Fruit fly (Drosophila melanogaster) whole organism, embryonic: Measurements from ENCODE around the gene CG13634.

Experiments
- Atf3 ChIP-seq: fragments of 200-800 bp; sonication (Bioruptor generic); optimal IDR thresholded peaks from 3 replicates; lab custom pipeline; 2016; ENCODE audit warnings: missing biosample characterization, missing genetic modification characterization
- BEAF-32 ChIP-seq: fragments of 200-800 bp; sonication (Bioruptor generic); optimal IDR thresholded peaks from 3 replicates; lab custom pipeline; 2017; ENCODE audit warnings: missing biosample characterization, missing genetic modification characterization, mild to moderate bottlenecking, moderate library complexity, missing genetic modification reagents
- Blimp-1 ChIP-seq: fragments of 200-800 bp; sonication (Bioruptor generic); optimal IDR thresholded peaks from 3 replicates; lab custom pipeline; 2018; ENCODE audit warnings: missing biosample characterization, missing genetic modification characterization, mild to moderate bottlenecking, moderate library complexity, missing genetic modification reagents
- CG10209 ChIP-seq: fragments of 200-800 bp; sonication (Bioruptor generic); optimal IDR thresholded peaks from 3 replicates; lab custom pipeline; 2017; ENCODE audit warnings: missing biosample characterization, mild to moderate bottlenecking, missing genetic modification characterization, missing genetic modification reagents
- CG1024 ChIP-seq: fragments of 200-800 bp; sonication (Bioruptor generic); IDR thresholded peaks from 2 replicates; pipeline ENCODE4 v1.3.6; 2022; ENCODE audit warnings: missing biosample characterization, missing genetic modification characterization
- CG10654 ChIP-seq: fragments of 200-800 bp; sonication (Bioruptor generic); optimal IDR thresholded peaks from 2 replicates; lab custom pipeline; 2016; ENCODE audit warnings: missing biosample characterization, missing genetic modification characterization
- CG12744 ChIP-seq: fragments of 200-800 bp; sonication (Bioruptor generic); optimal IDR thresholded peaks from 2 replicates; lab custom pipeline; 2016; ENCODE audit warnings: missing biosample characterization, missing genetic modification characterization
- CG12769 ChIP-seq: fragments of 200-800 bp; sonication (Bioruptor generic); optimal IDR thresholded peaks from 2 replicates; lab custom pipeline; 2019; ENCODE audit warnings: missing biosample characterization, mild to moderate bottlenecking, missing genetic modification characterization, moderate library complexity
- CG14441 ChIP-seq: fragments of 200-800 bp; sonication (Bioruptor generic); IDR thresholded peaks from 2 replicates; pipeline ENCODE4 v1.3.6; 2022; ENCODE audit warnings: missing biosample characterization, missing genetic modification characterization
- CG17385 ChIP-seq: fragments of 200-800 bp; sonication (Bioruptor generic); optimal IDR thresholded peaks from 3 replicates; lab custom pipeline; 2018; ENCODE audit warnings: missing biosample characterization, mild to moderate bottlenecking, missing genetic modification characterization
- CG17912 ChIP-seq: fragments of 200-800 bp; sonication (Bioruptor generic); optimal IDR thresholded peaks from 2 replicates; lab custom pipeline; 2018; ENCODE audit warnings: missing biosample characterization, mild to moderate bottlenecking, missing genetic modification characterization
- CG2889 ChIP-seq: fragments of 200-800 bp; sonication (Bioruptor generic); IDR thresholded peaks from 3 replicates; pipeline ENCODE4 v1.3.6; 2022; ENCODE audit warnings: missing biosample characterization, missing genetic modification characterization
- CG33557 ChIP-seq: fragments of 200-800 bp; sonication (Bioruptor generic); optimal IDR thresholded peaks from 2 replicates; lab custom pipeline; 2019; ENCODE audit warnings: missing biosample characterization, mild to moderate bottlenecking, missing genetic modification characterization, moderate library complexity
- CG3407 ChIP-seq: fragments of 200-800 bp; sonication (Bioruptor generic); optimal IDR thresholded peaks from 2 replicates; lab custom pipeline; 2018; ENCODE audit warnings: missing biosample characterization, mild to moderate bottlenecking, missing genetic modification characterization
- CG6254 ChIP-seq: fragments of 200-800 bp; sonication (Bioruptor generic); optimal IDR thresholded peaks from 3 replicates; lab custom pipeline; 2017; ENCODE audit warnings: mild to moderate bottlenecking, missing biosample characterization, missing genetic modification reagents, missing genetic modification characterization
- CG7372 ChIP-seq: fragments of 200-800 bp; sonication (Bioruptor generic); IDR thresholded peaks from 2 replicates; pipeline ENCODE4 v1.3.6; 2022; ENCODE audit warnings: missing biosample characterization, missing genetic modification characterization
- CG8281 ChIP-seq: fragments of 200-800 bp; sonication (Bioruptor generic); optimal IDR thresholded peaks from 2 replicates; lab custom pipeline; 2018; ENCODE audit warnings: missing biosample characterization, mild to moderate bottlenecking, missing genetic modification characterization, moderate library complexity
- CG8290 ChIP-seq, 3 experiments: fragments of 200-800 bp; sonication (Bioruptor generic); optimal IDR thresholded peaks; 2 replicates each; lab custom pipeline; 2016 to 2019; ENCODE audit warnings: missing biosample characterization in 3 of 3, missing genetic modification characterization in 3 of 3, mild to moderate bottlenecking in 2 of 3, moderate library complexity in 1 of 3
- CG9437 ChIP-seq: fragments of 200-800 bp; sonication (Bioruptor generic); optimal IDR thresholded peaks from 2 replicates; lab custom pipeline; 2018; ENCODE audit warnings: missing biosample characterization, mild to moderate bottlenecking, missing genetic modification characterization
- CHES-1-like ChIP-seq: fragments of 200-800 bp; sonication (Bioruptor generic); optimal IDR thresholded peaks from 2 replicates; lab custom pipeline; 2016; ENCODE audit warnings: missing biosample characterization, missing genetic modification characterization
- CrebB ChIP-seq: fragments of 200-800 bp; sonication (Bioruptor generic); optimal IDR thresholded peaks from 3 replicates; lab custom pipeline; 2018; ENCODE audit warnings: missing biosample characterization, mild to moderate bottlenecking, missing genetic modification characterization
- Deaf1 ChIP-seq: fragments of 200-800 bp; optimal IDR thresholded peaks from 3 replicates; lab custom pipeline; 2019; ENCODE audit warnings: missing biosample characterization, mild to moderate bottlenecking, missing genetic modification characterization, moderate library complexity
- Dip2 ChIP-seq: fragments of 200-800 bp; sonication (Bioruptor generic); IDR thresholded peaks from 2 replicates; pipeline ENCODE4 v1.3.6; 2022; ENCODE audit warnings: missing biosample characterization, missing genetic modification characterization
- Drgx ChIP-seq: fragments of 200-800 bp; sonication (Bioruptor generic); IDR thresholded peaks from 2 replicates; pipeline ENCODE4 v1.3.6; 2022; ENCODE audit warnings: missing biosample characterization, missing genetic modification characterization
- E2f2 ChIP-seq: fragments of 200-800 bp; sonication (Bioruptor generic); IDR thresholded peaks from 2 replicates; pipeline ENCODE4 v1.3.6; 2022; ENCODE audit warnings: missing biosample characterization, missing genetic modification characterization
- Fer3 ChIP-seq: fragments of 200-800 bp; sonication (Bioruptor generic); optimal IDR thresholded peaks from 2 replicates; lab custom pipeline; 2018; ENCODE audit warnings: missing biosample characterization, mild to moderate bottlenecking, missing genetic modification characterization, moderate library complexity
- Gsc ChIP-seq: fragments of 200-800 bp; sonication (Bioruptor generic); IDR thresholded peaks from 2 replicates; pipeline ENCODE4 v1.3.6; 2022; ENCODE audit warnings: missing biosample characterization, missing genetic modification characterization
- HHEX ChIP-seq: fragments of 200-800 bp; sonication (Bioruptor generic); optimal IDR thresholded peaks from 3 replicates; lab custom pipeline; 2017; ENCODE audit warnings: missing biosample characterization, mild to moderate bottlenecking, missing genetic modification characterization, missing genetic modification reagents
- Hsf ChIP-seq: fragments of 200-800 bp; sonication (Bioruptor generic); optimal IDR thresholded peaks from 3 replicates; lab custom pipeline; 2016; ENCODE audit warnings: missing biosample characterization, missing genetic modification characterization
- MTF-1 ChIP-seq: fragments of 200-800 bp; sonication (Bioruptor generic); optimal IDR thresholded peaks from 2 replicates; lab custom pipeline; 2018; ENCODE audit warnings: missing biosample characterization, mild to moderate bottlenecking, missing genetic modification characterization, borderline replicate concordance
- Med ChIP-seq: fragments of 200-800 bp; sonication (Bioruptor generic); peaks from one replicate; lab custom pipeline; 2016; ENCODE audit warnings: missing biosample characterization, missing genetic modification characterization, mild to moderate bottlenecking, inconsistent platforms, moderate library complexity
- Xbp1 ChIP-seq: fragments of 200-800 bp; sonication (Bioruptor generic); optimal IDR thresholded peaks from 3 replicates; lab custom pipeline; 2016; ENCODE audit warnings: missing biosample characterization, mild to moderate bottlenecking, missing genetic modification characterization
- ab ChIP-seq: fragments of 200-800 bp; sonication (Bioruptor generic); optimal IDR thresholded peaks from 2 replicates; lab custom pipeline; 2016; ENCODE audit warnings: missing biosample characterization, missing genetic modification characterization
- ap ChIP-seq: fragments of 200-800 bp; sonication (Bioruptor generic); IDR thresholded peaks from 2 replicates; pipeline ENCODE4 v1.3.6; 2022; ENCODE audit warnings: missing biosample characterization, missing genetic modification characterization
- ara ChIP-seq: fragments of 200-800 bp; sonication (Bioruptor generic); IDR thresholded peaks from 2 replicates; pipeline ENCODE4 v1.3.6; 2022; ENCODE audit warnings: missing biosample characterization, missing genetic modification characterization
- ato ChIP-seq: fragments of 200-800 bp; sonication (Bioruptor generic); IDR thresholded peaks from 2 replicates; pipeline ENCODE4 v1.3.6; 2022; ENCODE audit warnings: missing biosample characterization, missing genetic modification characterization; ENCODE audit not compliant: partially characterized antibody
- cato ChIP-seq: fragments of 200-800 bp; sonication (Bioruptor generic); optimal IDR thresholded peaks from 2 replicates; lab custom pipeline; 2016; ENCODE audit warnings: missing biosample characterization, missing genetic modification characterization, borderline replicate concordance
- eyg ChIP-seq: fragments of 200-800 bp; sonication (Bioruptor generic); optimal IDR thresholded peaks from 3 replicates; lab custom pipeline; 2016; ENCODE audit warnings: missing biosample characterization, missing genetic modification characterization
- ftz-f1 ChIP-seq: fragments of 200-800 bp; sonication (Bioruptor generic); optimal IDR thresholded peaks from 2 replicates; lab custom pipeline; 2016; ENCODE audit warnings: missing biosample characterization, missing genetic modification characterization
- grau ChIP-seq: fragments of 200-800 bp; optimal IDR thresholded peaks from 3 replicates; lab custom pipeline; 2019; ENCODE audit warnings: missing biosample characterization, mild to moderate bottlenecking, missing genetic modification characterization, moderate library complexity
- gsb ChIP-seq: fragments of 200-800 bp; sonication (Bioruptor generic); IDR thresholded peaks from 2 replicates; pipeline ENCODE4 v1.3.6; 2022; ENCODE audit warnings: missing biosample characterization, missing genetic modification characterization
- h ChIP-seq: fragments of >200 bp; optimal IDR thresholded peaks from 2 replicates; lab custom pipeline; 2017
- insv ChIP-seq, 2 experiments: fragments of 200-800 bp; sonication (Bioruptor generic); optimal IDR thresholded peaks; 3 replicates each; lab custom pipeline; 2016 to 2018; ENCODE audit warnings: missing biosample characterization in 2 of 2, missing genetic modification characterization in 2 of 2
- mld ChIP-seq: fragments of 200-800 bp; sonication (Bioruptor generic); IDR thresholded peaks from 3 replicates; pipeline ENCODE4 v1.3.6; 2022; ENCODE audit warnings: missing biosample characterization, missing genetic modification characterization; ENCODE audit not compliant: partially characterized antibody
- otp ChIP-seq: fragments of 200-800 bp; sonication (Bioruptor generic); IDR thresholded peaks from 3 replicates; pipeline ENCODE4, ENCODE4 v1.3.6; 2022; ENCODE audit warnings: missing biosample characterization, missing genetic modification characterization
- salm ChIP-seq: fragments of 200-800 bp; sonication (Bioruptor generic); optimal IDR thresholded peaks from 2 replicates; lab custom pipeline; 2018; ENCODE audit warnings: missing biosample characterization, mild to moderate bottlenecking, missing genetic modification characterization
- sug ChIP-seq: fragments of 200-800 bp; optimal IDR thresholded peaks from 2 replicates; lab custom pipeline; 2019; ENCODE audit warnings: missing biosample characterization, mild to moderate bottlenecking, missing genetic modification characterization, moderate library complexity
- tin ChIP-seq: fragments of 200-800 bp; sonication (Bioruptor generic); optimal IDR thresholded peaks from 3 replicates; lab custom pipeline; 2016; ENCODE audit warnings: missing biosample characterization, missing genetic modification characterization
- tna ChIP-seq: fragments of 200-800 bp; sonication (Bioruptor generic); IDR thresholded peaks from 2 replicates; pipeline ENCODE4 v1.3.6; 2022; ENCODE audit warnings: missing biosample characterization, missing genetic modification characterization; ENCODE audit not compliant: partially characterized antibody
- trem ChIP-seq: fragments of 200-800 bp; optimal IDR thresholded peaks from 3 replicates; lab custom pipeline; 2019; ENCODE audit warnings: missing biosample characterization, mild to moderate bottlenecking, missing genetic modification characterization, moderate library complexity
- tup ChIP-seq: fragments of 200-800 bp; sonication (Bioruptor generic); optimal IDR thresholded peaks from 2 replicates; lab custom pipeline; 2016; ENCODE audit warnings: missing biosample characterization, mild to moderate bottlenecking, missing genetic modification characterization, moderate library complexity

Gene CG13634

dm6 chr3R:24753561-24754027 lies 36.3 kb downstream of the CG13634 start, which contains the start of gene asp (continued):
- TF ChIP-seq CG17385 (GFP tag; lab: Kevin White, UChicago) (no peak), CG12769 (tag; lab: Kevin White, UChicago) (no peak), ap (no peak), CG33557 (GFP tag; lab: Kevin White, UChicago) (no peak), CG10209 (GFP tag; lab: Kevin White, UChicago) (no peak), ato (GFP tag; lab: Robert Waterston, UW) (peak; percentile 83), E2f2 (GFP tag; lab: Robert Waterston, UW) (peak; percentile 98), CG3407 (no peak), Xbp1 (GFP tag; lab: Kevin White, UChicago) (peak; percentile 48), Fer3 (tag; lab: Kevin White, UChicago) (no peak), CG6254 (GFP tag; lab: Kevin White, UChicago) (no peak), CG8281 (no peak), CG12744 (GFP tag; lab: Kevin White, UChicago) (no peak), CrebB (tag; lab: Kevin White, UChicago) (no peak), ab (no peak), CG10654 (no peak), salm (tag; lab: Kevin White, UChicago) (no peak), h (lab: Kevin White, UChicago) (no peak), grau (tag; lab: Kevin White, UChicago) (no peak), trem (peak; percentile 81), mld (GFP tag; lab: Robert Waterston, UW) (peak; percentile 78; the same call in 2 of the 3 replicates), otp (GFP tag; lab: Robert Waterston, UW) (no peak), CG9437 (no peak), eyg (GFP tag; lab: Kevin White, UChicago) (no peak), MTF-1 (GFP tag; lab: Kevin White, UChicago) (no peak), CG8290 (GFP tag; optimal IDR thresholded peaks at IDR 0.05; lab: Kevin White, UChicago) (no peak), CG8290 (tag; optimal IDR thresholded peaks at IDR 0.05; lab: Kevin White, UChicago) (no peak), CHES-1-like (GFP tag; lab: Kevin White, UChicago) (no peak), tup (GFP tag; lab: Kevin White, UChicago) (no peak), cato (GFP tag; lab: Kevin White, UChicago) (no peak), sug (tag; lab: Kevin White, UChicago) (no peak), gsb (GFP tag; lab: Robert Waterston, UW) (no peak), BEAF-32 (GFP tag; lab: Kevin White, UChicago) (peak; percentile 77), Drgx (GFP tag; lab: Robert Waterston, UW) (no peak), CG7372 (GFP tag; lab: Robert Waterston, UW) (no peak), Deaf1 (tag; lab: Kevin White, UChicago) (no peak), ftz-f1 (GFP tag; lab: Kevin White, UChicago) (no peak), Gsc (GFP tag; lab: Robert Waterston, UW) (no peak), CG1024 (GFP tag; lab: Robert Waterston, UW) (0 out of 2 replicates have a peak, but pooled peaks have one; percentile 14), tna (GFP tag; lab: Robert Waterston, UW) (peak; percentile 77; the same call in 1 of the 2 replicates), CG2889 (GFP tag; lab: Robert Waterston, UW) (no peak), Blimp-1 (GFP tag; lab: Kevin White, UChicago) (peak; percentile 35), Hsf (GFP tag; lab: Kevin White, UChicago) (no peak), ara (GFP tag; lab: Robert Waterston, UW) (no peak), CG14441 (GFP tag; lab: Robert Waterston, UW) (no peak), tin (GFP tag; lab: Kevin White, UChicago) (peak; percentile 47), CG17912 (GFP tag; lab: Kevin White, UChicago) (no peak), Dip2 (GFP tag; lab: Robert Waterston, UW) (no peak), HHEX (no peak), Atf3 (GFP tag; lab: Kevin White, UChicago) (no peak), Med (GFP tag; lab: Kevin White, UChicago) (peak; percentile 33), insv (GFP tag; optimal IDR thresholded peaks at IDR 0.05; lab: Kevin White, UChicago) (no peak)
